Worm (Caenorhabditis elegans): ENCODE results near the gene vglu-2.

DNA sequence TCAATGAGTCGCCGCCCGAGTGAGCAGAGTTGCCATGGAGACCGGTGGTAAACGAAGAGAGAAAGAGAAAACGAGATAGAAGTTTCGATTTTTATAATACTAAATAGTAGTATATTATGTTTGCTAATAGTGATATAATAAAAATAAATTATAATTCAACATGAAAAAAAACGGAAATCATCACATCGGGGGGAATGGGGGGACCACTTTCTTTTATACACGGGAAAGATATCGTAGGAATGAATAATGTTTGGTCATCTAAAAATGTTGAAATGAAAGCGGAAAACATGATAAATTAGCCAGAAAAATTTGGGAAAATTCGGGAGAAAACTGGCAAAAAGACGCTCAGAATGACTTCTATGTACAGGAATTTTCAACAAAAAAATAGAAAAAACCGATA lies 33.3 kb upstream of the vglu-2 start, which contains the start of gene bbs-5:
- TF ChIP-seq aly-1 (tag; optimal IDR thresholded peaks at IDR 0.05) = no peak
- TF ChIP-seq ceh-36 (tag; optimal IDR thresholded peaks at IDR 0.05) = no peak
- no peak for TF ChIP-seq ceh-13 (GFP tag; optimal IDR thresholded peaks at IDR 0.05)
- no peak for TF ChIP-seq ama-1 (optimal IDR thresholded peaks at IDR 0.05)
- no peak for TF ChIP-seq scrt-1 (GFP tag; IDR thresholded peaks at IDR 0.05)
- no peak for TF ChIP-seq tbx-37 (GFP tag; conservative IDR thresholded peaks at IDR 0.05)
- no peak for TF ChIP-seq ets-7 (tag; optimal IDR thresholded peaks at IDR 0.05)
- no peak for TF ChIP-seq hmg-4 (GFP tag; optimal IDR thresholded peaks at IDR 0.05)
- TF ChIP-seq hmbx-1 (tag; optimal IDR thresholded peaks at IDR 0.05) = no peak
- no peak for TF ChIP-seq hnd-1 (tag; optimal IDR thresholded peaks at IDR 0.05)
- no peak for TF ChIP-seq pes-1 (GFP tag; IDR thresholded peaks at IDR 0.05)
- no peak for TF ChIP-seq sea-1 (GFP tag; conservative IDR thresholded peaks at IDR 0.05)

Data from whole organism, early embryonic.